Worm (Caenorhabditis elegans): Measurements from ENCODE around the gene F07B10.7.

ce11 chrV:11254980-11255379 lies 5.5 kb downstream of the F07B10.7 start, which contains the start of gene srsx-31:
- TF ChIP-seq B0310.2 (tag; optimal IDR thresholded peaks at IDR 0.05), result no peak
- TF ChIP-seq ama-1 (optimal IDR thresholded peaks at IDR 0.05), result no peak
- no peak for TF ChIP-seq hmg-4 (GFP tag; optimal IDR thresholded peaks at IDR 0.05)
- no peak for TF ChIP-seq tbx-11 (GFP tag; IDR thresholded peaks at IDR 0.05)
- no peak for TF ChIP-seq scrt-1 (GFP tag; IDR thresholded peaks at IDR 0.05)
- TF ChIP-seq flt-1 (GFP tag; IDR thresholded peaks at IDR 0.05), result no peak
- no peak for TF ChIP-seq hmbx-1 (tag; optimal IDR thresholded peaks at IDR 0.05)
